Worm (Caenorhabditis elegans) whole organism, early embryonic: ENCODE results near the gene F08H9.4.

Experiments used
- B0310.2 ChIP-seq: sonication (generic microtip); optimal IDR thresholded peaks from 2 replicates; lab custom pipeline; 2016; ENCODE audit warnings: mild to moderate bottlenecking, missing genetic modification characterization, missing compliant biosample characterization
- F13C5.2 ChIP-seq: sonication (generic microtip); optimal IDR thresholded peaks from 2 replicates; lab custom pipeline; 2017; ENCODE audit warnings: mild to moderate bottlenecking, missing genetic modification characterization, inconsistent platforms, missing compliant biosample characterization
- aly-1 ChIP-seq: sonication (generic microtip); optimal IDR thresholded peaks from 2 replicates; lab custom pipeline; 2016; ENCODE audit warnings: missing genetic modification characterization, missing compliant biosample characterization
- ama-1 ChIP-seq: fragments of 150-350 bp; optimal IDR thresholded peaks from 2 replicates; lab custom pipeline; 2014
- ceh-13 ChIP-seq: fragments of 200-800 bp; sonication (Bioruptor generic); optimal IDR thresholded peaks from 2 replicates; lab custom pipeline; 2018; ENCODE audit warnings: mild to moderate bottlenecking, missing genetic modification characterization, missing compliant biosample characterization
- ceh-36 ChIP-seq: sonication (generic microtip); optimal IDR thresholded peaks from 2 replicates; lab custom pipeline; 2016; ENCODE audit warnings: missing genetic modification characterization, inconsistent platforms, missing compliant biosample characterization
- ets-7 ChIP-seq: sonication (generic microtip); optimal IDR thresholded peaks from 2 replicates; lab custom pipeline; 2016; ENCODE audit warnings: missing genotype, missing genetic modification characterization, missing compliant biosample characterization
- flt-1 ChIP-seq: fragments of 200-800 bp; sonication (Bioruptor generic); IDR thresholded peaks from 2 replicates; pipeline ENCODE4 v1.3.6; 2022; ENCODE audit warnings: missing genetic modification characterization, missing compliant biosample characterization
- hmbx-1 ChIP-seq: sonication (generic microtip); optimal IDR thresholded peaks from 2 replicates; lab custom pipeline; 2016; ENCODE audit warnings: mild to moderate bottlenecking, missing genetic modification characterization, missing compliant biosample characterization
- hmg-4 ChIP-seq: fragments of 200-800 bp; sonication (Bioruptor generic); optimal IDR thresholded peaks from 2 replicates; lab custom pipeline; 2018; ENCODE audit warnings: mild to moderate bottlenecking, missing genetic modification characterization, missing compliant biosample characterization
- hnd-1 ChIP-seq: sonication (generic microtip); optimal IDR thresholded peaks from 2 replicates; lab custom pipeline; 2016; ENCODE audit warnings: missing genetic modification characterization, missing compliant biosample characterization
- pes-1 ChIP-seq: fragments of 200-800 bp; sonication (Bioruptor generic); IDR thresholded peaks from 2 replicates; pipeline ENCODE4 v1.3.6; 2022; ENCODE audit warnings: missing genetic modification reagents, missing genetic modification characterization, missing compliant biosample characterization
- scrt-1 ChIP-seq: fragments of 200-800 bp; sonication (Bioruptor generic); IDR thresholded peaks from 2 replicates; pipeline ENCODE4 v1.3.6; 2022; ENCODE audit warnings: missing genetic modification characterization, missing compliant biosample characterization
- sea-1 ChIP-seq: fragments of 200-800 bp; sonication (Bioruptor generic); conservative IDR thresholded peaks from 2 replicates; pipeline ENCODE4 v1.3.6; 2022; ENCODE audit warnings: missing genetic modification characterization, missing compliant biosample characterization
- tbx-11 ChIP-seq: fragments of 200-800 bp; sonication (Bioruptor generic); IDR thresholded peaks from 2 replicates; pipeline ENCODE4 v1.3.6; 2022; ENCODE audit warnings: missing genetic modification characterization, missing compliant biosample characterization
- tbx-37 ChIP-seq: fragments of 200-800 bp; sonication (Bioruptor generic); conservative IDR thresholded peaks from 2 replicates; pipeline ENCODE4 v1.3.6; 2022; ENCODE audit warnings: missing genetic modification reagents, missing genetic modification characterization, missing compliant biosample characterization
- tra-4 ChIP-seq: sonication (generic microtip); optimal IDR thresholded peaks from 2 replicates; lab custom pipeline; 2017; ENCODE audit warnings: missing genetic modification characterization, missing compliant biosample characterization

F08H9.4 gene

DNA sequence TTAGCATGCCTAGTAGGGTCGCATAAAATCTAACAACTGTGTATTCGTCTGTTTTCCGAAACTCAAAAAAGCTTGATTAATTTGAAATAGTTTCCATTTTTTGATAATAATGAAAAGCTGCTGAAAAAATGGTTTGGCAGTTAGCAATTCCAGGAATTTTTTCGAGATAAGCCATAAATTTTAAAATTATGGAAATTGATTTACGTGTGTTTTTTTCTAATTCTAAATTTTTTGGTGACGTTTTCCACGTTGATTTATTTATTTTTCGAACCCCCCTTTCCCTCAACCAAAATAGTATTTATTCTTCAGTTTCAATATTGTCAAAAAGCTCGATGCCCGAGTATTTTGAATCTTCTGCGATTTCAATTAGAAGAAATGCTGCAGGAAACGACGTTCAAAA lies 35.4 kb downstream of the F08H9.4 start, which contains the start of gene F23B12.1:
Gene F23B12.1 (plus strand): TSS at position 301 of the 400 bp plus-strand sequence.
- TF ChIP-seq hmbx-1 = no peak
- no peak for TF ChIP-seq sea-1 (GFP tag; lab: Robert Waterston, UW)
- TF ChIP-seq F13C5.2 (tag; lab: Kevin White, UChicago) = no peak
- TF ChIP-seq pes-1 (GFP tag; lab: Robert Waterston, UW) = no peak

ce11 chrV:14427069-14427825 lies 37.0 kb downstream of the F08H9.4 start:
- no peak for TF ChIP-seq tra-4
- peak; percentile 34 for TF ChIP-seq ceh-36

ce11 chrV:14426013-14426412 lies 38.2 kb downstream of the F08H9.4 start:
- no peak for TF ChIP-seq tbx-37 (GFP tag; lab: Robert Waterston, UW)
- TF ChIP-seq ets-7 (tag; lab: Kevin White, UChicago) = no peak
- TF ChIP-seq flt-1 (GFP tag; lab: Robert Waterston, UW) = no peak
- no peak for TF ChIP-seq scrt-1 (GFP tag; lab: Robert Waterston, UW)
- TF ChIP-seq hmg-4 (GFP tag; lab: Kevin White, UChicago) = no peak
- no peak for TF ChIP-seq pes-1 (GFP tag; lab: Robert Waterston, UW)
- TF ChIP-seq B0310.2 (tag; lab: Kevin White, UChicago) = no peak
- no peak for TF ChIP-seq ceh-13 (GFP tag; lab: Kevin White, UChicago)
- no peak for TF ChIP-seq tra-4
- no peak for TF ChIP-seq hnd-1 (tag; lab: Kevin White, UChicago)
- no peak for TF ChIP-seq ceh-36
- no peak for TF ChIP-seq F13C5.2 (tag; lab: Kevin White, UChicago)
- TF ChIP-seq tbx-11 = no peak
- no peak for TF ChIP-seq hmbx-1
- no peak for TF ChIP-seq sea-1 (GFP tag; lab: Robert Waterston, UW)

DNA sequence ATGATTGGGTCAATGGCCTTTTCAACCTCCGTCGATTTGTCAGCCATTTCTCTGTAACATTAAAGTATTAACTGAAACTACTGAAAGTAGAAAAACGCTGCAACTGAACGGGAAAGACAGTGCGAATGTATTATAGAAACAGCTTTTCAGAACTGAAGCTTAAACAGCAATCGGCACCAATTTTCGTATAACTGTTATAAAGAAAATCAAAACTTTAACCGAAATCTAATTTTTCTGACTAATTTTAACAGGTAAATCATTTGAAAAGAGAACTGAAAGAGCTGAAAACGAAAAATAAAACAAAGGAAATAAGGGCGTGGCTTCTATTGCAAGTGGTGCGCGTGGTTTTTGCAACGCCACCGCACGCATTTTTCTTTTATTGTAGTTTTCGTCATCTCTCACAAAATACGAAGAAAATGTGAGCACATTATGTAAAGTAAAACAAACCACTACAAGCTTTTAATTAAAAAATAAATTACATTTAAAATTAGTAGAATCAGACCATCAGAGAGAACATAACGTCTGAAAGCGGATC lies 39.2 kb downstream of the F08H9.4 start, which contains the start of gene rrsr-1:
Gene rrsr-1 (minus strand): TSS at position 51 of the 535 bp plus-strand sequence.
- TF ChIP-seq tbx-11 = no peak
- TF ChIP-seq tra-4 = no peak
- peak; percentile 57; the same call in 1 of the 2 replicates for TF ChIP-seq flt-1 (GFP tag; lab: Robert Waterston, UW)
- TF ChIP-seq hmg-4 (GFP tag; lab: Kevin White, UChicago) = no peak
- TF ChIP-seq ama-1 (lab: Kevin White, UChicago) = no peak
- no peak for TF ChIP-seq ceh-36
- TF ChIP-seq B0310.2 (tag; lab: Kevin White, UChicago) = no peak
- no peak for TF ChIP-seq scrt-1 (GFP tag; lab: Robert Waterston, UW)
- TF ChIP-seq hnd-1 (tag; lab: Kevin White, UChicago) = no peak
- TF ChIP-seq pes-1 (GFP tag; lab: Robert Waterston, UW) = 0 out of 2 replicates have a peak, but pooled peaks have one; percentile 14
- TF ChIP-seq ceh-13 (GFP tag; lab: Kevin White, UChicago) = no peak
- TF ChIP-seq hmbx-1 = no peak
- no peak for TF ChIP-seq ets-7 (tag; lab: Kevin White, UChicago)
- peak; percentile 51 for TF ChIP-seq F13C5.2 (tag; lab: Kevin White, UChicago)
- no peak for TF ChIP-seq tbx-37 (GFP tag; lab: Robert Waterston, UW)
- TF ChIP-seq sea-1 (GFP tag; lab: Robert Waterston, UW) = no peak
- TF ChIP-seq aly-1 (tag; lab: Kevin White, UChicago) = no peak

- no peak for TF ChIP-seq B0310.2 (tag; lab: Kevin White, UChicago)
- peak; percentile 59; the same call in 1 of the 2 replicates for TF ChIP-seq tbx-37 (GFP tag; lab: Robert Waterston, UW)
Observed at ce11 chrV:14423268-14423667, 41.0 kb downstream of the F08H9.4 start, which contains the start of gene rpoa-12. rpoa-12 (minus strand) TSS chrV:14423304.

DNA sequence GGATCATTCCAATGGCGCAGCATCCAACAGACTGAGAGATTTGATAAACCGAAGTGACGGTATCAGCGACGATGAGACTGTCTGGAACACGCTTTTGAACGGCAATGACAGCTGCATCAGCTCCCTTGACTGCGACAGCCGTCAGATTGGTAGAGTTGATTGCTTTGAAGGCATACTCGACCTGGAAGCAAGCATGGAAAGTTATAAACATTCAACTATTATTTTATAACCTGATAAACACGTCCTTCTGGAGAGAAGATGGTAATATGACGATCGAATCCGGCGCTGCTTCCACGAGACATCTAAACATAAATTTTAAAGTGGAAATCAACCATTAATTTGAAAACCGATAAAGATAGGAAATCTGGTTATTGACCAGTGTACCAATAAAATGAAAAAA lies 41.9 kb downstream of the F08H9.4 start, which contains the start of gene pas-1:
Gene pas-1 (minus strand): TSS at position 302 of the 400 bp plus-strand sequence.
- TF ChIP-seq F13C5.2 (tag; lab: Kevin White, UChicago) (no peak), scrt-1 (GFP tag; lab: Robert Waterston, UW) (0 out of 2 replicates have a peak, but pooled peaks have one; percentile 11), pes-1 (GFP tag; lab: Robert Waterston, UW) (no peak), ama-1 (lab: Kevin White, UChicago) (no peak), tbx-37 (GFP tag; lab: Robert Waterston, UW) (no peak)

DNA sequence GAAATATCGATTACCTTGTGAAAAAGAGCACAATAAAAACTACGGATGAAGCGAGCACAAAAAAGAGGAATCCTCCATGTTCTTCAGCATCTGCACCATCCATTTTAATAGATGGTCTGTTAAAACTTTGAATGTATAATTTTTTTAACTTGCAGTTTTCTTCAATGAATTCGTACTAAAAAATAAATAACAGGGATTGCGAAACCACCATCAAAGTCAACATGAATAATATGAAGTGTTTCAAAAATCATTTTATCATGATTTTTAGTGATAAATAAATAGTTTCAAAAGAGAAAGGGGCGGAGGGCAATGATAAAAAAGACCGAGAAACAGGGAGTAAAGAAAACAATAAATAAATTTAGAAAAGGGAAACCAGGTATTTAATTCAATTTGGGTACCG lies 42.9 kb downstream of the F08H9.4 start, which contains the start of gene dhs-22:
Gene dhs-22 (minus strand): TSS at position 116 of the 400 bp plus-strand sequence.
- no peak for TF ChIP-seq tbx-37 (GFP tag; lab: Robert Waterston, UW)
- no peak for TF ChIP-seq ceh-36
- TF ChIP-seq hmbx-1 = no peak
- no peak for TF ChIP-seq tbx-11
- no peak for TF ChIP-seq aly-1 (tag; lab: Kevin White, UChicago)
- TF ChIP-seq ceh-13 (GFP tag; lab: Kevin White, UChicago) = no peak

DNA sequence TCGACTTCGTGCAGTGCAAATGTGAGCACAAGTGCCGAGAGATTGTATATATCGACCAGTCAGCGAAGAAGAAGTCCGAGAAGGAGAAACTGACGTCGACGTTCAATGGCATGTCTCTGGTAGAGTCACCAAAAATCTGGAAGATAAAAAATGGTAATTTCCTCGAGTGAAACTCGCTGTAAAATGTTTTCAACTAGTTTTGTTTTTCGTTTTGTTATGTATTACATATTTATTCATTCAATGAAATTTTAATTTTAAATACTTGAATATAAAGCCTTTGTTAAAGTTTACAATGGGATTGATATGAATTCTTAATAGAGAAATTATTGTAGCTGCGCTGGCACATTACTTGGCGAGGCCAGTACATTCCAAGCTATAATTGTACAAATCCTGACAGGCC lies 44.4 kb downstream of the F08H9.4 start:
- TF ChIP-seq hmbx-1 (no peak), ceh-13 (GFP tag; lab: Kevin White, UChicago) (no peak), B0310.2 (tag; lab: Kevin White, UChicago) (no peak), tbx-37 (GFP tag; lab: Robert Waterston, UW) (no peak), F13C5.2 (tag; lab: Kevin White, UChicago) (no peak), scrt-1 (GFP tag; lab: Robert Waterston, UW) (no peak)
